Worm (Caenorhabditis elegans) whole organism, L4 larva: ENCODE data around the gene K12H6.7.

Experiments used
- F10B5.3 ChIP-seq: sonication (generic microtip); optimal IDR thresholded peaks from 2 replicates; lab custom pipeline; 2016; ENCODE audit warnings: mild to moderate bottlenecking, missing genetic modification characterization, missing compliant biosample characterization
- F37D6.2 ChIP-seq: sonication (generic microtip); optimal IDR thresholded peaks from 2 replicates; lab custom pipeline; 2016; ENCODE audit warnings: mild to moderate bottlenecking, missing genetic modification characterization, missing compliant biosample characterization
- F49E8.2 ChIP-seq: sonication (generic microtip); optimal IDR thresholded peaks from 2 replicates; lab custom pipeline; 2016; ENCODE audit warnings: missing compliant biosample characterization, mild to moderate bottlenecking, missing genetic modification characterization, borderline replicate concordance
- Y75B8A.6 ChIP-seq: fragments of 200-800 bp; sonication (Bioruptor generic); IDR thresholded peaks from 2 replicates; pipeline ENCODE4 v1.3.6; 2022; ENCODE audit warnings: missing genetic modification reagents, missing genetic modification characterization, missing compliant biosample characterization
- ZK337.2 ChIP-seq: fragments of 200-800 bp; sonication (Bioruptor generic); IDR thresholded peaks from 2 replicates; pipeline ENCODE4 v1.3.6; 2022; ENCODE audit warnings: missing genetic modification reagents, missing genetic modification characterization, missing compliant biosample characterization
- aha-1 ChIP-seq: fragments of 150-350 bp; peaks from one replicate; lab custom pipeline; 2014; ENCODE audit warnings: missing biosample characterization, missing genetic modification characterization
- ceh-20 ChIP-seq: fragments of 200-800 bp; sonication (Bioruptor generic); IDR thresholded peaks from 2 replicates; pipeline ENCODE4 v1.3.6; 2022; ENCODE audit warnings: missing genetic modification reagents, missing genetic modification characterization, missing compliant biosample characterization
- ceh-28 ChIP-seq: fragments of 150-350 bp; optimal IDR thresholded peaks from 2 replicates; lab custom pipeline; 2014; ENCODE audit warnings: missing biosample characterization, missing genetic modification reagents, missing genetic modification characterization
- ceh-44 ChIP-seq: fragments of 200-800 bp; sonication (Bioruptor generic); IDR thresholded peaks from 2 replicates; pipeline ENCODE4 v1.3.6; 2022; ENCODE audit warnings: missing genetic modification reagents, missing genetic modification characterization, missing compliant biosample characterization
- cey-2 ChIP-seq: sonication (generic microtip); optimal IDR thresholded peaks from 3 replicates; lab custom pipeline; 2017; ENCODE audit warnings: missing genetic modification characterization, mild to moderate bottlenecking, missing compliant biosample characterization, antibody characterized with exemption, borderline replicate concordance; ENCODE audit not compliant: insufficient read depth
- ctbp-1 ChIP-seq: fragments of 200-800 bp; sonication (Bioruptor generic); IDR thresholded peaks from 2 replicates; pipeline ENCODE4 v1.3.6; 2022; ENCODE audit warnings: missing genetic modification reagents, missing genetic modification characterization, missing compliant biosample characterization
- dpl-1 ChIP-seq: fragments of 150-350 bp; optimal IDR thresholded peaks from 2 replicates; lab custom pipeline; 2014; ENCODE audit warnings: missing biosample characterization, missing genetic modification reagents, missing genetic modification characterization
- egl-27 ChIP-seq: sonication (generic microtip); optimal IDR thresholded peaks from 3 replicates; lab custom pipeline; 2017; ENCODE audit warnings: missing biosample characterization, missing genetic modification reagents, missing genetic modification characterization
- hif-1 ChIP-seq, 2 experiments: sonication (generic microtip); optimal IDR thresholded peaks; 2 replicates each; lab custom pipeline; 2016 to 2017; ENCODE audit warnings: missing compliant biosample characterization in 2 of 2, missing genetic modification characterization in 2 of 2, missing genetic modification reagents in 2 of 2, missing genotype in 2 of 2, mild to moderate bottlenecking in 1 of 2
- hlh-11 ChIP-seq: fragments of 200-800 bp; sonication (Bioruptor generic); optimal IDR thresholded peaks from 2 replicates; lab custom pipeline; 2018; ENCODE audit warnings: mild to moderate bottlenecking, missing genetic modification characterization, missing compliant biosample characterization
- hmg-1.1 ChIP-seq: fragments of 200-800 bp; sonication (Bioruptor generic); IDR thresholded peaks from 2 replicates; pipeline ENCODE4 v1.3.6; 2022; ENCODE audit warnings: missing genetic modification reagents, missing genetic modification characterization, missing compliant biosample characterization
- lim-7 ChIP-seq: fragments of 200-800 bp; sonication (Bioruptor generic); IDR thresholded peaks from 2 replicates; pipeline ENCODE4 v1.3.6; 2022; ENCODE audit warnings: missing genetic modification characterization, missing compliant biosample characterization
- lin-1 ChIP-seq: fragments of 200-800 bp; sonication (Bioruptor generic); IDR thresholded peaks from 2 replicates; pipeline ENCODE4 v1.3.6; 2022; ENCODE audit warnings: missing genetic modification reagents, missing genetic modification characterization, missing compliant biosample characterization
- lsy-2 ChIP-seq, 2 experiments: fragments of 150-350 bp in 1 of 2; sonication (generic microtip) in 1 of 2; optimal IDR thresholded peaks; 2 replicates each; lab custom pipeline; 2014 to 2017; ENCODE audit warnings: missing biosample characterization in 2 of 2, missing genetic modification characterization in 2 of 2
- mep-1 ChIP-seq: fragments of 150-350 bp; sonication (generic microtip); optimal IDR thresholded peaks from 3 replicates; lab custom pipeline; 2014; ENCODE audit warnings: missing biosample characterization, missing genetic modification characterization
- mes-2 ChIP-seq: sonication (generic microtip); optimal IDR thresholded peaks from 2 replicates; lab custom pipeline; 2016; ENCODE audit warnings: missing genotype, mild to moderate bottlenecking, missing genetic modification characterization, missing compliant biosample characterization; ENCODE audit not compliant: poor library complexity, severe bottlenecking
- nhr-10 ChIP-seq: fragments of 150-350 bp; optimal IDR thresholded peaks from 2 replicates; lab custom pipeline; 2014; ENCODE audit warnings: missing biosample characterization, missing genetic modification characterization
- nhr-11 ChIP-seq: fragments of 150-350 bp; optimal IDR thresholded peaks from 2 replicates; lab custom pipeline; 2014; ENCODE audit warnings: missing biosample characterization, missing genetic modification characterization
- nhr-111 ChIP-seq: fragments of 200-800 bp; sonication (Bioruptor generic); optimal IDR thresholded peaks from 2 replicates; lab custom pipeline; 2018; ENCODE audit warnings: mild to moderate bottlenecking, missing genetic modification characterization, missing compliant biosample characterization
- nhr-42 ChIP-seq: fragments of 200-800 bp; sonication (Bioruptor generic); IDR thresholded peaks from 2 replicates; pipeline ENCODE4 v1.3.6; 2022; ENCODE audit warnings: missing genetic modification characterization, missing compliant biosample characterization
- nhr-76 ChIP-seq: fragments of 150-350 bp; optimal IDR thresholded peaks from 2 replicates; lab custom pipeline; 2014; ENCODE audit warnings: missing biosample characterization, missing genetic modification characterization
- rbr-2 ChIP-seq: sonication (generic microtip); optimal IDR thresholded peaks from 2 replicates; lab custom pipeline; 2016; ENCODE audit warnings: missing genotype, missing genetic modification characterization, missing compliant biosample characterization
- set-16 ChIP-seq: fragments of 200-800 bp; sonication (Bioruptor generic); IDR thresholded peaks from 2 replicates; pipeline ENCODE4 v1.3.6; 2022; ENCODE audit warnings: missing genetic modification reagents, missing genetic modification characterization, missing compliant biosample characterization
- spr-1 ChIP-seq: sonication (generic microtip); optimal IDR thresholded peaks from 2 replicates; lab custom pipeline; 2016; ENCODE audit warnings: mild to moderate bottlenecking, missing genetic modification characterization, missing compliant biosample characterization
- unc-39 ChIP-seq: sonication (generic microtip); optimal IDR thresholded peaks from 2 replicates; lab custom pipeline; 2017; ENCODE audit warnings: missing biosample characterization, missing genetic modification characterization
- unc-62 ChIP-seq, 3 experiments: fragments of 150-350 bp in 1 of 3; sonication (generic microtip); optimal IDR thresholded peaks in 2 of 3; peaks in 1 of 3; 1 replicate in 1 of 3; 2 replicates in 2 of 3; lab custom pipeline; 2014 to 2017; ENCODE audit warnings: missing biosample characterization in 3 of 3, missing genetic modification characterization in 3 of 3, missing genetic modification reagents in 3 of 3, missing genotype in 1 of 3
- zip-2 ChIP-seq: fragments of 150-350 bp; optimal IDR thresholded peaks from 2 replicates; lab custom pipeline; 2014; ENCODE audit warnings: missing biosample characterization, missing genetic modification characterization
- ztf-11 ChIP-seq: fragments of 150-350 bp; optimal IDR thresholded peaks from 2 replicates; lab custom pipeline; 2014; ENCODE audit warnings: missing biosample characterization, missing genetic modification characterization

The K12H6.7 gene

ce11 chrII:2795413-2795812, 41.3 kb downstream of the K12H6.7 start:
- TF ChIP-seq hmg-1.1 = no peak
- no peak for TF ChIP-seq ctbp-1 (GFP tag; lab: Robert Waterston, UW)
- no peak for TF ChIP-seq unc-39 (tag; lab: Kevin White, UChicago)
- TF ChIP-seq ZK337.2 = no peak
- peak in 1 of 2 experiments; percentile 51 for TF ChIP-seq unc-62 (GFP tag; optimal IDR thresholded peaks at IDR 0.05 in 1 of 2; lab: Kevin White, UChicago)
- TF ChIP-seq unc-62 (tag; optimal IDR thresholded peaks at IDR 0.05; lab: Kevin White, UChicago) = no peak
- TF ChIP-seq ceh-28 (tag; lab: Kevin White, UChicago) = peak; percentile 75
- TF ChIP-seq F37D6.2 (tag; lab: Kevin White, UChicago) = no peak
- no peak for TF ChIP-seq cey-2 (tag; lab: Kevin White, UChicago)
- no peak for TF ChIP-seq nhr-111 (GFP tag; lab: Kevin White, UChicago)
- no peak for TF ChIP-seq nhr-76 (tag; lab: Kevin White, UChicago)
- TF ChIP-seq zip-2 (tag; lab: Kevin White, UChicago) = no peak

- TF ChIP-seq set-16 (GFP tag; lab: Robert Waterston, UW) (peak; percentile 56), F49E8.2 (no peak)
These were observed 45.1 kb downstream of the K12H6.7 start for ce11 chrII:2791693-2792092.

ce11 chrII:2787849-2788248, 48.9 kb downstream of the K12H6.7 start:
- peak in 1 of 2 experiments; percentile 81 for TF ChIP-seq unc-62 (GFP tag; optimal IDR thresholded peaks at IDR 0.05 in 1 of 2; lab: Kevin White, UChicago)
- TF ChIP-seq unc-62 (tag; optimal IDR thresholded peaks at IDR 0.05; lab: Kevin White, UChicago) = no peak
- TF ChIP-seq set-16 (GFP tag; lab: Robert Waterston, UW) = peak; percentile 76
- TF ChIP-seq ceh-44 = no peak

- no peak for TF ChIP-seq nhr-10 (tag; lab: Kevin White, UChicago)
- TF ChIP-seq hif-1 (tag; optimal IDR thresholded peaks at IDR 0.05; lab: Kevin White, UChicago) = peak in 1 of 2 experiments; percentile 21
- TF ChIP-seq nhr-42 (GFP tag; lab: Robert Waterston, UW) = no peak
- no peak for TF ChIP-seq egl-27 (tag; lab: Kevin White, UChicago)
- TF ChIP-seq mes-2 (tag; lab: Kevin White, UChicago) = peak; percentile 74
- peak; percentile 37 for TF ChIP-seq dpl-1 (GFP tag; lab: Kevin White, UChicago)
- no peak for TF ChIP-seq nhr-11 (tag; lab: Kevin White, UChicago)
- TF ChIP-seq rbr-2 (tag; lab: Kevin White, UChicago) = peak; percentile 21
- TF ChIP-seq ceh-20 = 0 out of 2 replicates have a peak, but pooled peaks have one; percentile 9
- TF ChIP-seq hmg-1.1 = peak; percentile 59
- no peak for TF ChIP-seq spr-1 (tag; lab: Kevin White, UChicago)
- TF ChIP-seq unc-62 (GFP tag; optimal IDR thresholded peaks at IDR 0.05 in 1 of 2; lab: Kevin White, UChicago) = peak in 1 of 2 experiments; percentile 55
- TF ChIP-seq unc-62 (tag; optimal IDR thresholded peaks at IDR 0.05; lab: Kevin White, UChicago) = no peak
- TF ChIP-seq lim-7 (GFP tag; lab: Robert Waterston, UW) = no peak
- TF ChIP-seq hlh-11 (tag; lab: Kevin White, UChicago) = peak; percentile 28
- TF ChIP-seq ceh-44 = 0 out of 2 replicates have a peak, but pooled peaks have one; percentile 28
- TF ChIP-seq mep-1 = no peak
- TF ChIP-seq F37D6.2 (tag; lab: Kevin White, UChicago) = no peak
These were observed 49.7 kb downstream of the K12H6.7 start, which contains the start of the genes F08D12.12 and srpa-72 for ce11 chrII:2787031-2787512. TSS of gene F08D12.12 (minus strand) at chrII:2787081. TSS of gene srpa-72 (plus strand) at chrII:2787481.

ce11 chrII:2785787-2786186, 51.0 kb downstream of the K12H6.7 start:
- peak in 1 of 2 experiments; percentile 14 for TF ChIP-seq unc-62 (GFP tag; optimal IDR thresholded peaks at IDR 0.05 in 1 of 2; lab: Kevin White, UChicago)
- TF ChIP-seq unc-62 (tag; optimal IDR thresholded peaks at IDR 0.05; lab: Kevin White, UChicago) = no peak
- no peak for TF ChIP-seq ztf-11 (tag; lab: Kevin White, UChicago)
- no peak for TF ChIP-seq ceh-28 (tag; lab: Kevin White, UChicago)
- TF ChIP-seq lsy-2 (tag; optimal IDR thresholded peaks at IDR 0.05; lab: Kevin White, UChicago) = no peak
- no peak for TF ChIP-seq Y75B8A.6 (GFP tag; lab: Robert Waterston, UW)
- TF ChIP-seq set-16 (GFP tag; lab: Robert Waterston, UW) = peak; percentile 92
- no peak for TF ChIP-seq nhr-10 (tag; lab: Kevin White, UChicago)
- TF ChIP-seq aha-1 (tag; lab: Kevin White, UChicago) = peak; percentile 37
- no peak for TF ChIP-seq lin-1
- TF ChIP-seq F10B5.3 (tag; lab: Kevin White, UChicago) = no peak
- TF ChIP-seq dpl-1 (GFP tag; lab: Kevin White, UChicago) = no peak
